Fruit fly (Drosophila melanogaster): ENCODE results near the gene Surf6.

Surf6 gene

dm6 chr3R:19889603-19890187 is 15.0 kb downstream of the Surf6 start (continued):
- TF ChIP-seq sima (GFP tag; optimal IDR thresholded peaks at IDR 0.05): no peak
- peak; percentile 69 for TF ChIP-seq CG9215 (GFP tag; IDR thresholded peaks at IDR 0.05)
- peak; percentile 57 for TF ChIP-seq CG3847 (GFP tag; IDR thresholded peaks at IDR 0.05)
- peak; percentile 69 for TF ChIP-seq Six4 (GFP tag; optimal IDR thresholded peaks at IDR 0.05)
- peak; percentile 47 for TF ChIP-seq sqz (GFP tag; optimal IDR thresholded peaks at IDR 0.05)
- peak; percentile 45 for TF ChIP-seq CG12299 (tag; optimal IDR thresholded peaks at IDR 0.05)
- no peak for TF ChIP-seq CkIIα-i1 (GFP tag; IDR thresholded peaks at IDR 0.05)
- TF ChIP-seq Awh (GFP tag; IDR thresholded peaks at IDR 0.05): no peak
- TF ChIP-seq Chrac-16 (GFP tag; optimal IDR thresholded peaks at IDR 0.05): peak; percentile 42
- TF ChIP-seq CG8290 (GFP tag; optimal IDR thresholded peaks at IDR 0.05): no peak
- peak in 1 of 2 experiments; percentile 49 for TF ChIP-seq CG8290 (tag; optimal IDR thresholded peaks at IDR 0.05)
- peak; percentile 21; the same call in 1 of the 2 replicates for TF ChIP-seq hbn (GFP tag; IDR thresholded peaks at IDR 0.05; ENCODE audit: partially characterized antibody)
- TF ChIP-seq E2f1 (GFP tag; IDR thresholded peaks at IDR 0.05): no peak
- peak; percentile 88 for TF ChIP-seq Fer1 (GFP tag; optimal IDR thresholded peaks at IDR 0.05)
- peak; percentile 67 for TF ChIP-seq Sox102F (GFP tag; optimal IDR thresholded peaks at IDR 0.05)
- TF ChIP-seq hkb (optimal IDR thresholded peaks at IDR 0.05): no peak
- peak; percentile 66 for TF ChIP-seq hkb (GFP tag; IDR thresholded peaks at IDR 0.05)
- TF ChIP-seq da (GFP tag; optimal IDR thresholded peaks at IDR 0.05): no peak
- TF ChIP-seq CG6813 (GFP tag; optimal IDR thresholded peaks at IDR 0.05): peak; percentile 74
- no peak for TF ChIP-seq Lpt (GFP tag; optimal IDR thresholded peaks at IDR 0.05)
- no peak for TF ChIP-seq Antp (GFP tag; optimal IDR thresholded peaks at IDR 0.05)
- peak; percentile 65 for TF ChIP-seq CG15011 (GFP tag; optimal IDR thresholded peaks at IDR 0.05)
- TF ChIP-seq inv (GFP tag; IDR thresholded peaks at IDR 0.05; ENCODE audit: partially characterized antibody): no peak
- no peak for TF ChIP-seq Dref (GFP tag; IDR thresholded peaks at IDR 0.05)
- TF ChIP-seq CG2875 (GFP tag; optimal IDR thresholded peaks at IDR 0.05): peak; percentile 40
- TF ChIP-seq CG12071 (GFP tag; optimal IDR thresholded peaks at IDR 0.05): peak; percentile 33
- TF ChIP-seq sob (GFP tag; IDR thresholded peaks at IDR 0.05): peak; percentile 58; the same call in 1 of the 2 replicates
- no peak for TF ChIP-seq CG9797 (GFP tag; optimal IDR thresholded peaks at IDR 0.05)
- TF ChIP-seq sug (tag; optimal IDR thresholded peaks at IDR 0.05): peak; percentile 60
- TF ChIP-seq usp (GFP tag; optimal IDR thresholded peaks at IDR 0.05): no peak
- no peak for TF ChIP-seq Atf-2 (GFP tag; optimal IDR thresholded peaks at IDR 0.05)
- peak; percentile 20; the same call in 1 of the 3 replicates for TF ChIP-seq CG14050 (GFP tag; IDR thresholded peaks at IDR 0.05)
- no peak for TF ChIP-seq wek (GFP tag; optimal IDR thresholded peaks at IDR 0.05)
- peak; percentile 52 for TF ChIP-seq ATbp (GFP tag; optimal IDR thresholded peaks at IDR 0.05)
- peak; percentile 70 for TF ChIP-seq CG10654 (GFP tag; optimal IDR thresholded peaks at IDR 0.05)
- peak; percentile 78 for TF ChIP-seq phol (tag; optimal IDR thresholded peaks at IDR 0.05)
- TF ChIP-seq salm (tag; optimal IDR thresholded peaks at IDR 0.05): peak; percentile 53
- TF ChIP-seq Abd-B (GFP tag; optimal IDR thresholded peaks at IDR 0.05): peak; percentile 66
- peak; percentile 83 for TF ChIP-seq HHEX (GFP tag; optimal IDR thresholded peaks at IDR 0.05)
- TF ChIP-seq nmo (GFP tag; optimal IDR thresholded peaks at IDR 0.05): peak; percentile 85
- TF ChIP-seq Pdp1 (GFP tag; optimal IDR thresholded peaks at IDR 0.05): peak in 1 of 2 experiments; percentile 34
- peak; percentile 61; the same call in 1 of the 3 replicates for TF ChIP-seq CG11456 (GFP tag; IDR thresholded peaks at IDR 0.05)
- TF ChIP-seq CG17912 (GFP tag; optimal IDR thresholded peaks at IDR 0.05): no peak
- peak; percentile 75 for TF ChIP-seq CG10979 (tag; optimal IDR thresholded peaks at IDR 0.05)
- TF ChIP-seq ap (GFP tag; IDR thresholded peaks at IDR 0.05): no peak
- TF ChIP-seq CG12236 (GFP tag; optimal IDR thresholded peaks at IDR 0.05): no peak
- TF ChIP-seq eve (GFP tag; optimal IDR thresholded peaks at IDR 0.05): no peak
- peak; percentile 67 for TF ChIP-seq tap (tag; optimal IDR thresholded peaks at IDR 0.05)
- peak; percentile 55; the same call in 1 of the 2 replicates for TF ChIP-seq Ada2b (GFP tag; IDR thresholded peaks at IDR 0.05)
- TF ChIP-seq Rfx (GFP tag; IDR thresholded peaks at IDR 0.05): peak; percentile 74
- no peak for TF ChIP-seq Hr39 (optimal IDR thresholded peaks at IDR 0.05)
